Fruit fly (Drosophila melanogaster) whole organism: ENCODE results near the gene CG15403.

ENCODE experiments used
- CG8478 ChIP-seq: fragments of >200 bp; optimal IDR thresholded peaks from 2 replicates; lab custom pipeline; 2018; ENCODE audit warnings: inconsistent platforms
- Dll ChIP-seq: fragments of >200 bp; optimal IDR thresholded peaks from 2 replicates; lab custom pipeline; 2017
- EcR ChIP-seq, 2 experiments: fragments of >200 bp; optimal IDR thresholded peaks; 2 replicates each; lab custom pipeline; 2017; ENCODE audit warnings: missing biosample characterization in 2 of 2, missing genetic modification characterization in 2 of 2, missing genetic modification reagents in 2 of 2
- pan ChIP-seq: fragments of >200 bp; optimal IDR thresholded peaks from 2 replicates; lab custom pipeline; 2017
- psq ChIP-seq: fragments of >200 bp; optimal IDR thresholded peaks from 2 replicates; lab custom pipeline; 2017
- usp ChIP-seq: fragments of >200 bp; optimal IDR thresholded peaks from 2 replicates; lab custom pipeline; 2017; ENCODE audit warnings: missing biosample characterization, missing genetic modification characterization, mixed read lengths

CG15403 gene

DNA sequence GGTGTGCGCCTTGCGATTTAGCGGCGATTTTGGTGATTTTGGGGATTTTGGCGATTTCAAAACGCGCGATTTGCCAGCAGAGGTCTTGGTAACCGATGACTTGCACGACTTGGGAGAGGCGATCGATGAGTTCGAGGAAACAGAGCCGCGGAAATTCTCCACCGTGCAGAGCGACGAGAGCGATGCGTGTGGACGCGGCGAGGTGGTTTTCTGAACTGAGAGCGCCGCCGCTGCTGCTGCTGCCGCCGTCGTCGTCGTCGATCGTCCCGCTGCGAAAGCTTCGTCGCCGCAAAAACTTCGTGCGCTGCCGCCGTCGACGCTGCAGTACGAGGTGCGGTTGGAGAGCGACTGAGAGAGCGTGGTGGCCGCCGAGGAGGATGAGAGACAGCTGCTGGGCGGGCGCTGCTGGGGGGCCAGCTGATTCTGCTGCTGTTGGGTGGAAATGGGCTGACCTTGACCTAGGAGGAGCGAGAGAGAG, 3.9 kb upstream of the CG15403 start:
- TF ChIP-seq pan (lab: Kevin White, UChicago) = no peak
- TF ChIP-seq Dll (lab: Kevin White, UChicago) = peak; percentile 77
- TF ChIP-seq EcR (GFP tag; optimal IDR thresholded peaks at IDR 0.05; lab: Kevin White, UChicago) = no peak
- no peak for TF ChIP-seq psq (lab: Kevin White, UChicago)

- TF ChIP-seq CG8478 (lab: Kevin White, UChicago) (no peak), psq (lab: Kevin White, UChicago) (no peak), EcR (GFP tag; optimal IDR thresholded peaks at IDR 0.05; lab: Kevin White, UChicago) (no peak), Dll (lab: Kevin White, UChicago) (no peak), pan (lab: Kevin White, UChicago) (no peak), usp (GFP tag; lab: Kevin White, UChicago) (no peak)
These were observed 622 bp upstream of the CG15403 start for dm6 chr2L:3127813-3128212.

- TF ChIP-seq psq (lab: Kevin White, UChicago) (no peak), CG8478 (lab: Kevin White, UChicago) (no peak), Dll (lab: Kevin White, UChicago) (no peak)
These were observed 2.0 kb downstream of the CG15403 start for dm6 chr2L:3130417-3130816.

- TF ChIP-seq psq (lab: Kevin White, UChicago) (no peak), Dll (lab: Kevin White, UChicago) (no peak), CG8478 (lab: Kevin White, UChicago) (no peak), usp (GFP tag; lab: Kevin White, UChicago) (no peak), pan (lab: Kevin White, UChicago) (no peak), EcR (GFP tag; optimal IDR thresholded peaks at IDR 0.05; lab: Kevin White, UChicago) (no peak)
These were observed 3.2 kb downstream of the CG15403 start for dm6 chr2L:3131641-3132040.

DNA sequence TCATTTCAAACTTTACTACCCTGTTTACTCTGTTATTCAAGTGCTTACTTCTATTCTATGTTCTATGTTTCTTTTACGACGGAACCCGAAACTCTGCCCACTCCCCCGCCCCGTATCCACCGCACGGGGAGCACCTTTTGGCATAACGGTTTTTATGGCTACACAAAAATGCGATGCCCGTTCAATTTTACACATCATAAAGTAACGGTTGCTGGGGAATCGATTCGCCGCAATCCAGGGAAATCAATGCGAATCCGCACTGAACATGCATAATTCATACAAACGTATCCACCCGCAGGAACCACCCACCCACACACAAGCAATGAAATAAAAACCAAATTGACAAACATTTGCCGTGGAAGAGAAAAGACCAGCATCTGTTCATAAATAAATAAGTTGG, 15.5 kb downstream of the CG15403 start:
- no peak for TF ChIP-seq usp (GFP tag; lab: Kevin White, UChicago)

- no peak for TF ChIP-seq EcR (GFP tag; optimal IDR thresholded peaks at IDR 0.05; lab: Kevin White, UChicago)
- no peak for TF ChIP-seq usp (GFP tag; lab: Kevin White, UChicago)
- no peak for TF ChIP-seq Dll (lab: Kevin White, UChicago)
- TF ChIP-seq pan (lab: Kevin White, UChicago) = no peak
- no peak for TF ChIP-seq psq (lab: Kevin White, UChicago)
- no peak for TF ChIP-seq CG8478 (lab: Kevin White, UChicago)
These were observed 16.3 kb downstream of the CG15403 start, which contains the start of gene toc for dm6 chr2L:3144709-3145108. toc (minus strand) TSS chr2L:3144786.

dm6 chr2L:3145470-3145869, 17.0 kb downstream of the CG15403 start, which contains the start of gene ND-B14.5B:
ND-B14.5B (minus strand) TSS chr2L:3145848.
- TF ChIP-seq EcR (GFP tag; optimal IDR thresholded peaks at IDR 0.05; lab: Kevin White, UChicago) (no peak), CG8478 (lab: Kevin White, UChicago) (no peak), Dll (lab: Kevin White, UChicago) (no peak), pan (lab: Kevin White, UChicago) (no peak), usp (GFP tag; lab: Kevin White, UChicago) (no peak), psq (lab: Kevin White, UChicago) (no peak)

dm6 chr2L:3145897-3146296, 17.5 kb downstream of the CG15403 start:
- TF ChIP-seq CG8478 (lab: Kevin White, UChicago) = no peak
- TF ChIP-seq pan (lab: Kevin White, UChicago) = no peak
- TF ChIP-seq Dll (lab: Kevin White, UChicago) = no peak
- no peak for TF ChIP-seq EcR (GFP tag; optimal IDR thresholded peaks at IDR 0.05; lab: Kevin White, UChicago)

- TF ChIP-seq usp (GFP tag; lab: Kevin White, UChicago) = no peak
- no peak for TF ChIP-seq Dll (lab: Kevin White, UChicago)
- TF ChIP-seq psq (lab: Kevin White, UChicago) = no peak
- no peak for TF ChIP-seq EcR (GFP tag; optimal IDR thresholded peaks at IDR 0.05; lab: Kevin White, UChicago)
- no peak for TF ChIP-seq CG8478 (lab: Kevin White, UChicago)
- no peak for TF ChIP-seq pan (lab: Kevin White, UChicago)
These were observed 20.6 kb downstream of the CG15403 start for dm6 chr2L:3148959-3149591.

DNA sequence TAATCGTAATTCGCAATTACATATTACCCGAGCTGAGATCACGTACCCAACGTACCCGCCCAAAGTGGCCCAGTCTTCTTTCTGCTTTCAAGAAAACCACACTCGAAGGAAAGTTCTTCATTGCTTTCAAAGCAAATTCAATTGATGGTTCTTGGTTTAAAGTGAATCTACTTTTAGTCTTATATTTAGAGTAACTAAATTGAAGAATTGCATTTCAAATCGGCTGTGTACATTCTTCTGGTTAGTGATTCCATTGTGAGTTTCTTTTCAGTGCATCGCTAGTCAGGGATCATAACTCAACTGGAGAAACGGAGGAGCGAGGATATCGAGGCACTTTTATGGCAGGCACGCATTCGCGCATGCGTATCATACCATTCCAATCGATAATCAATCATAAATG, 23.2 kb downstream of the CG15403 start:
- TF ChIP-seq usp (GFP tag; lab: Kevin White, UChicago) (no peak), psq (lab: Kevin White, UChicago) (no peak), Dll (lab: Kevin White, UChicago) (no peak), EcR (GFP tag; optimal IDR thresholded peaks at IDR 0.05; lab: Kevin White, UChicago) (no peak), pan (lab: Kevin White, UChicago) (no peak), CG8478 (lab: Kevin White, UChicago) (no peak)

DNA sequence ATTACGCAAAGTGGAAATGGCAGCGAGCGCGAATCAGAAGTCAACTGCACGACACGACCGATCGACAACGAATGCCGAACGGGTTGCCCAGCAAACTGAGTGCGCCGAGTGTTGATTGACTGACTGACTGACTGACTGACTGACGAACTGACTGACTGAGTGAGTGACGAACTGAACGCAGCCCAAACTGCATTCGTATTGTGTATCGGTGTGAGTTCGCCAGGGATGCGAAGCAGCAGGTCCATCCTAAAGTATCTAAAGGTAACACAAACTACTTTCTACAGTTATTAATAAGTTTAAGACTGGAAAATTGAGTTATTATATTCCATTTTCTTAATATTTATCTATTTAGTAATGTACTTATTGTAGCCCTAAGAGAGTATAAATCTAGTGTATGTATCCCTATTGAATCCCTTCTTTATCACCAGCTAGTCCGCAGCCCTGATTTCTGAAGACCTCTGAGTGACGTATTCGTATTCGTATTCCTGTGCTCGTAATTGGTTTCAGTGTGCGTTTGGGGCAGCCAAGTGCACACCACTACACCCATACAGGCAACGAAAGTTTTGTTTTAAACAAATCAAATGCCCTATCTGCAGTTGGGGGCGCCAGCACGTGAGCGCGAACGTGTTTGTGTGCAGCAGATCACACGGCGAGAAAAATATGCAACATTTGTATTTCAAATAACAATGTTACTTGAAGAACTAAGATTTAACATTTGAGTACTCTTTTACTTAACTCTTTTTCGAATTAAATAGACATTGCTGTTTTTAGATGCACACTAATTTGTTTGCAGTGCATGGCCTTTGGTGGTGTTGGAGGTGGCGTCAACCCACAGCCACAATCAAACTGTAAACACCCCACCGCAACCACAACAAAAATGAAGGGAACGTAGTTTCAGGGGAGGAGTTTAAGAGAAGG, 24.5 kb downstream of the CG15403 start:
- TF ChIP-seq CG8478 (lab: Kevin White, UChicago) (no peak), usp (GFP tag; lab: Kevin White, UChicago) (no peak), Dll (lab: Kevin White, UChicago) (no peak), psq (lab: Kevin White, UChicago) (no peak), pan (lab: Kevin White, UChicago) (no peak), EcR (GFP tag; optimal IDR thresholded peaks at IDR 0.05; lab: Kevin White, UChicago) (no peak)
